Worm (Caenorhabditis elegans) whole organism, L4/young adult: ENCODE data around the gene C16A3.6.

Experiments
- W03F9.2 ChIP-seq: fragments of 150-350 bp; optimal IDR thresholded peaks from 2 replicates; lab custom pipeline; 2014; ENCODE audit warnings: missing biosample characterization, missing genetic modification characterization
- dao-5 ChIP-seq: sonication (generic microtip); optimal IDR thresholded peaks from 2 replicates; lab custom pipeline; 2016; ENCODE audit warnings: missing genotype, missing genetic modification characterization, moderate library complexity, missing compliant biosample characterization
- him-1 ChIP-seq: sonication (generic microtip); optimal IDR thresholded peaks from 2 replicates; lab custom pipeline; 2016; ENCODE audit warnings: missing genotype, missing genetic modification reagents, missing genetic modification characterization, missing compliant biosample characterization

The C16A3.6 gene

ce11 chrIII:6380472-6380871, 1.5 kb downstream of the C16A3.6 start, which contains the start of gene C16A3.5:
C16A3.5 (plus strand) TSS chrIII:6380772.
- TF ChIP-seq W03F9.2 (no peak), dao-5 (tag; lab: Kevin White, UChicago) (no peak), him-1 (tag; lab: Kevin White, UChicago) (no peak)

ce11 chrIII:6381584-6382391, 2.8 kb downstream of the C16A3.6 start, which contains the start of gene znf-622:
znf-622 (plus strand) TSS chrIII:6381634.
- TF ChIP-seq dao-5 (tag; lab: Kevin White, UChicago) (no peak), him-1 (tag; lab: Kevin White, UChicago) (no peak), W03F9.2 (no peak)

ce11 chrIII:6382987-6383602, 4.1 kb downstream of the C16A3.6 start, which contains the start of gene let-716:
let-716 (plus strand) TSS chrIII:6383552.
- TF ChIP-seq dao-5 (tag; lab: Kevin White, UChicago) (no peak), W03F9.2 (no peak), him-1 (tag; lab: Kevin White, UChicago) (no peak)

- no peak for TF ChIP-seq dao-5 (tag; lab: Kevin White, UChicago)
- TF ChIP-seq W03F9.2: no peak
- TF ChIP-seq him-1 (tag; lab: Kevin White, UChicago): no peak
These were observed 10.5 kb downstream of the C16A3.6 start, which contains the start of gene C16A3.2 for ce11 chrIII:6389533-6389932. C16A3.2 (plus strand) TSS chrIII:6389833.

ce11 chrIII:6390644-6391043, 11.6 kb downstream of the C16A3.6 start, which contains the start of gene smrc-1:
smrc-1 (plus strand) TSS chrIII:6390944.
- TF ChIP-seq dao-5 (tag; lab: Kevin White, UChicago) (no peak), W03F9.2 (no peak), him-1 (tag; lab: Kevin White, UChicago) (no peak)

- TF ChIP-seq dao-5 (tag; lab: Kevin White, UChicago): no peak
- no peak for TF ChIP-seq him-1 (tag; lab: Kevin White, UChicago)
- TF ChIP-seq W03F9.2: no peak
These were observed 16.8 kb downstream of the C16A3.6 start, which contains the start of gene oatr-1 for ce11 chrIII:6395706-6396232. oatr-1 (minus strand) TSS chrIII:6396182.

ce11 chrIII:6396381-6396780, 17.4 kb downstream of the C16A3.6 start:
- TF ChIP-seq W03F9.2 (no peak), him-1 (tag; lab: Kevin White, UChicago) (no peak), dao-5 (tag; lab: Kevin White, UChicago) (no peak)

ce11 chrIII:6398124-6398523, 19.1 kb downstream of the C16A3.6 start:
- no peak for TF ChIP-seq dao-5 (tag; lab: Kevin White, UChicago)
- TF ChIP-seq W03F9.2: no peak
- TF ChIP-seq him-1 (tag; lab: Kevin White, UChicago): no peak

- TF ChIP-seq W03F9.2: no peak
- no peak for TF ChIP-seq dao-5 (tag; lab: Kevin White, UChicago)
- no peak for TF ChIP-seq him-1 (tag; lab: Kevin White, UChicago)
These were observed 20.4 kb downstream of the C16A3.6 start for ce11 chrIII:6399424-6399823.

ce11 chrIII:6402346-6402745, 23.3 kb downstream of the C16A3.6 start:
- no peak for TF ChIP-seq dao-5 (tag; lab: Kevin White, UChicago)
- TF ChIP-seq him-1 (tag; lab: Kevin White, UChicago): no peak
- TF ChIP-seq W03F9.2: no peak

- no peak for TF ChIP-seq dao-5 (tag; lab: Kevin White, UChicago)
- TF ChIP-seq W03F9.2: no peak
- TF ChIP-seq him-1 (tag; lab: Kevin White, UChicago): no peak
These were observed 23.8 kb downstream of the C16A3.6 start for ce11 chrIII:6402810-6403209.

ce11 chrIII:6405121-6405520, 26.1 kb downstream of the C16A3.6 start:
- TF ChIP-seq W03F9.2 (no peak), dao-5 (tag; lab: Kevin White, UChicago) (no peak), him-1 (tag; lab: Kevin White, UChicago) (no peak)

- TF ChIP-seq W03F9.2: no peak
These were observed 27.8 kb downstream of the C16A3.6 start, which contains the start of gene let-756 for ce11 chrIII:6406829-6407228. let-756 (plus strand) TSS chrIII:6407129.

- TF ChIP-seq W03F9.2 (no peak), dao-5 (tag; lab: Kevin White, UChicago) (no peak), him-1 (tag; lab: Kevin White, UChicago) (no peak)
These were observed 32.4 kb downstream of the C16A3.6 start for ce11 chrIII:6411430-6411829.
